Fruit fly (Drosophila melanogaster) whole organism, embryonic: ENCODE results near the gene soti.

Experiments used
- Adf1 ChIP-seq: fragments of 200-800 bp; sonication (Bioruptor generic); IDR thresholded peaks from 2 replicates; pipeline ENCODE4 v1.3.6; 2022; ENCODE audit warnings: missing biosample characterization, missing genetic modification characterization
- Asciz ChIP-seq: fragments of 200-800 bp; sonication (Bioruptor generic); optimal IDR thresholded peaks from 2 replicates; lab custom pipeline; 2017; ENCODE audit warnings: missing biosample characterization, mild to moderate bottlenecking, missing genetic modification characterization, missing genetic modification reagents
- BtbVII ChIP-seq: fragments of 200-800 bp; sonication (Bioruptor generic); optimal IDR thresholded peaks from 3 replicates; lab custom pipeline; 2017; ENCODE audit warnings: missing biosample characterization, mild to moderate bottlenecking, missing genetic modification characterization
- CG10147 ChIP-seq: fragments of 200-800 bp; sonication (Bioruptor generic); optimal IDR thresholded peaks from 2 replicates; lab custom pipeline; 2019; ENCODE audit warnings: missing biosample characterization, mild to moderate bottlenecking, missing genetic modification characterization, moderate library complexity
- CG1024 ChIP-seq: fragments of 200-800 bp; sonication (Bioruptor generic); IDR thresholded peaks from 2 replicates; pipeline ENCODE4 v1.3.6; 2022; ENCODE audit warnings: missing biosample characterization, missing genetic modification characterization
- CG10959 ChIP-seq: fragments of 200-800 bp; sonication (Bioruptor generic); IDR thresholded peaks from 2 replicates; pipeline ENCODE4 v1.3.6; 2022; ENCODE audit warnings: missing biosample characterization, missing genetic modification characterization
- CG11247 ChIP-seq: fragments of 200-800 bp; sonication (Bioruptor generic); IDR thresholded peaks from 2 replicates; pipeline ENCODE4 v1.3.6; 2022; ENCODE audit warnings: missing biosample characterization, missing genetic modification characterization
- CG12071 ChIP-seq: fragments of 200-800 bp; sonication (Bioruptor generic); optimal IDR thresholded peaks from 3 replicates; lab custom pipeline; 2018; ENCODE audit warnings: missing biosample characterization, mild to moderate bottlenecking, missing genetic modification characterization
- CG12744 ChIP-seq: fragments of 200-800 bp; sonication (Bioruptor generic); optimal IDR thresholded peaks from 2 replicates; lab custom pipeline; 2016; ENCODE audit warnings: missing biosample characterization, missing genetic modification characterization
- CG14014 ChIP-seq: fragments of 200-800 bp; sonication (Bioruptor generic); IDR thresholded peaks from 2 replicates; pipeline ENCODE4 v1.3.6; 2022; ENCODE audit warnings: missing biosample characterization, missing genetic modification characterization
- CG14441 ChIP-seq: fragments of 200-800 bp; sonication (Bioruptor generic); IDR thresholded peaks from 2 replicates; pipeline ENCODE4 v1.3.6; 2022; ENCODE audit warnings: missing biosample characterization, missing genetic modification characterization
- CG15479 ChIP-seq: fragments of 200-800 bp; sonication (Bioruptor generic); optimal IDR thresholded peaks from 3 replicates; lab custom pipeline; 2019; ENCODE audit warnings: missing biosample characterization, mild to moderate bottlenecking, missing genetic modification characterization, moderate library complexity
- CG1832 ChIP-seq: fragments of 200-800 bp; sonication (Bioruptor generic); optimal IDR thresholded peaks from 2 replicates; lab custom pipeline; 2017; ENCODE audit warnings: missing biosample characterization, mild to moderate bottlenecking, missing genetic modification characterization, inconsistent platforms
- CG30020 ChIP-seq: fragments of 200-800 bp; optimal IDR thresholded peaks from 2 replicates; lab custom pipeline; 2019; ENCODE audit warnings: missing biosample characterization, mild to moderate bottlenecking, missing genetic modification characterization, moderate library complexity
- CG32532 ChIP-seq: fragments of 200-800 bp; sonication (Bioruptor generic); IDR thresholded peaks from 2 replicates; pipeline ENCODE4 v1.3.6; 2022; ENCODE audit warnings: missing biosample characterization, missing genetic modification characterization
- CG3407 ChIP-seq: fragments of 200-800 bp; sonication (Bioruptor generic); optimal IDR thresholded peaks from 2 replicates; lab custom pipeline; 2018; ENCODE audit warnings: missing biosample characterization, mild to moderate bottlenecking, missing genetic modification characterization
- CG5245 ChIP-seq: fragments of 200-800 bp; sonication (Bioruptor generic); optimal IDR thresholded peaks from 3 replicates; lab custom pipeline; 2016; ENCODE audit warnings: missing biosample characterization, missing genetic modification characterization
- CG6654 ChIP-seq: fragments of 200-800 bp; sonication (Bioruptor generic); optimal IDR thresholded peaks from 2 replicates; lab custom pipeline; 2017; ENCODE audit warnings: missing biosample characterization, mild to moderate bottlenecking, missing genetic modification characterization
- CG8944 ChIP-seq: fragments of 200-800 bp; sonication (Bioruptor generic); optimal IDR thresholded peaks from 3 replicates; lab custom pipeline; 2016; ENCODE audit warnings: missing biosample characterization, missing genetic modification characterization
- D19B ChIP-seq: fragments of 200-800 bp; sonication (Bioruptor generic); optimal IDR thresholded peaks from 2 replicates; lab custom pipeline; 2017; ENCODE audit warnings: missing biosample characterization, mild to moderate bottlenecking, missing genetic modification characterization
- Dfd ChIP-seq, 2 experiments: fragments of >200 bp; optimal IDR thresholded peaks; 2 replicates each; lab custom pipeline; 2017; ENCODE audit warnings: missing biosample characterization in 2 of 2, missing genetic modification characterization in 2 of 2
- Dip2 ChIP-seq: fragments of 200-800 bp; sonication (Bioruptor generic); IDR thresholded peaks from 2 replicates; pipeline ENCODE4 v1.3.6; 2022; ENCODE audit warnings: missing biosample characterization, missing genetic modification characterization
- ERR ChIP-seq: fragments of 200-800 bp; sonication (Bioruptor generic); optimal IDR thresholded peaks from 2 replicates; lab custom pipeline; 2016; ENCODE audit warnings: missing biosample characterization, missing genetic modification characterization
- Elba2 ChIP-seq: fragments of 200-800 bp; sonication (Bioruptor generic); optimal IDR thresholded peaks from 3 replicates; lab custom pipeline; 2016; ENCODE audit warnings: missing biosample characterization, missing genetic modification characterization
- Hey ChIP-seq: fragments of 200-800 bp; sonication (Bioruptor generic); optimal IDR thresholded peaks from 3 replicates; lab custom pipeline; 2018; ENCODE audit warnings: missing biosample characterization, mild to moderate bottlenecking, missing genetic modification characterization
- HmgZ ChIP-seq: fragments of 200-800 bp; sonication (Bioruptor generic); optimal IDR thresholded peaks from 2 replicates; lab custom pipeline; 2018; ENCODE audit warnings: missing biosample characterization, mild to moderate bottlenecking, missing genetic modification characterization
- Lim3 ChIP-seq: fragments of 200-800 bp; sonication (Bioruptor generic); IDR thresholded peaks from 2 replicates; pipeline ENCODE4 v1.3.6; 2022; ENCODE audit warnings: missing biosample characterization, missing genetic modification characterization
- Lpt ChIP-seq: fragments of >200 bp; optimal IDR thresholded peaks from 2 replicates; lab custom pipeline; 2018; ENCODE audit warnings: missing biosample characterization, missing genetic modification characterization
- MESR4 ChIP-seq: fragments of 200-800 bp; sonication (Bioruptor generic); optimal IDR thresholded peaks from 2 replicates; lab custom pipeline; 2018; ENCODE audit warnings: missing biosample characterization, mild to moderate bottlenecking, missing genetic modification characterization, moderate library complexity
- Nf-YA ChIP-seq: fragments of 200-800 bp; sonication (Bioruptor generic); IDR thresholded peaks from 2 replicates; pipeline ENCODE4 v1.3.6; 2022; ENCODE audit warnings: missing biosample characterization, missing genetic modification characterization
- Nf-YC ChIP-seq: fragments of 200-800 bp; optimal IDR thresholded peaks from 3 replicates; lab custom pipeline; 2019; ENCODE audit warnings: missing biosample characterization, mild to moderate bottlenecking, missing genetic modification characterization, moderate library complexity
- Scr ChIP-seq: fragments of 200-800 bp; sonication (Bioruptor generic); IDR thresholded peaks from 2 replicates; pipeline ENCODE4 v1.3.6; 2022; ENCODE audit warnings: missing biosample characterization, missing genetic modification characterization; ENCODE audit not compliant: partially characterized antibody
- Usf ChIP-seq: fragments of 200-800 bp; sonication (Bioruptor generic); optimal IDR thresholded peaks from 2 replicates; lab custom pipeline; 2017; ENCODE audit warnings: missing genotype, missing biosample characterization, missing genetic modification characterization
- Vsx1 ChIP-seq: fragments of 200-800 bp; sonication (Bioruptor generic); optimal IDR thresholded peaks from 2 replicates; lab custom pipeline; 2017; ENCODE audit warnings: missing biosample characterization, mild to moderate bottlenecking, missing genetic modification characterization, missing genetic modification reagents
- bigmax ChIP-seq: fragments of 200-800 bp; sonication (Bioruptor generic); optimal IDR thresholded peaks from 2 replicates; lab custom pipeline; 2018; ENCODE audit warnings: missing biosample characterization, mild to moderate bottlenecking, missing genetic modification characterization
- bsh ChIP-seq, 2 experiments: fragments of 200-800 bp; sonication (Bioruptor generic); optimal IDR thresholded peaks; 2 replicates each; lab custom pipeline; 2017 to 2018; ENCODE audit warnings: mild to moderate bottlenecking in 2 of 2, missing biosample characterization in 2 of 2, missing genetic modification characterization in 2 of 2, moderate library complexity in 1 of 2
- dmrt99B ChIP-seq: fragments of 200-800 bp; sonication (Bioruptor generic); optimal IDR thresholded peaks from 2 replicates; lab custom pipeline; 2018; ENCODE audit warnings: missing biosample characterization, mild to moderate bottlenecking, missing genetic modification characterization, moderate library complexity
- hb ChIP-seq: fragments of 200-800 bp; sonication (Bioruptor generic); IDR thresholded peaks from 3 replicates; pipeline ENCODE4 v1.3.6; 2022; ENCODE audit warnings: missing biosample characterization, missing genetic modification characterization; ENCODE audit not compliant: partially characterized antibody
- ind ChIP-seq: fragments of 200-800 bp; sonication (Bioruptor generic); optimal IDR thresholded peaks from 3 replicates; lab custom pipeline; 2016; ENCODE audit warnings: missing biosample characterization, missing genetic modification characterization
- kay ChIP-seq: fragments of 200-800 bp; sonication (Bioruptor generic); optimal IDR thresholded peaks from 2 replicates; lab custom pipeline; 2016; ENCODE audit warnings: missing biosample characterization, missing genetic modification characterization
- luna ChIP-seq: fragments of 200-800 bp; sonication (Bioruptor generic); optimal IDR thresholded peaks from 2 replicates; lab custom pipeline; 2016; ENCODE audit warnings: missing biosample characterization, missing genetic modification characterization
- maf-S ChIP-seq: fragments of 200-800 bp; sonication (Bioruptor generic); optimal IDR thresholded peaks from 2 replicates; lab custom pipeline; 2016; ENCODE audit warnings: missing biosample characterization, missing genetic modification characterization
- mam ChIP-seq: fragments of 200-800 bp; sonication (Bioruptor generic); optimal IDR thresholded peaks from 3 replicates; lab custom pipeline; 2016; ENCODE audit warnings: missing biosample characterization, missing genetic modification characterization
- pb ChIP-seq: fragments of 200-800 bp; sonication (Bioruptor generic); optimal IDR thresholded peaks from 3 replicates; lab custom pipeline; 2016; ENCODE audit warnings: missing biosample characterization, missing genetic modification characterization
- salm ChIP-seq: fragments of 200-800 bp; sonication (Bioruptor generic); optimal IDR thresholded peaks from 2 replicates; lab custom pipeline; 2018; ENCODE audit warnings: missing biosample characterization, mild to moderate bottlenecking, missing genetic modification characterization
- slou ChIP-seq: fragments of 200-800 bp; sonication (Bioruptor generic); optimal IDR thresholded peaks from 3 replicates; lab custom pipeline; 2016; ENCODE audit warnings: missing biosample characterization, missing genetic modification characterization
- so ChIP-seq: fragments of 200-800 bp; sonication (Bioruptor generic); IDR thresholded peaks from 3 replicates; pipeline ENCODE4 v1.3.6; 2022; ENCODE audit warnings: missing biosample characterization, missing genetic modification characterization
- sr ChIP-seq: fragments of 200-800 bp; sonication (Bioruptor generic); IDR thresholded peaks from 3 replicates; pipeline ENCODE4 v1.3.6; 2022; ENCODE audit warnings: missing biosample characterization, missing genetic modification characterization
- tap ChIP-seq: fragments of 200-800 bp; optimal IDR thresholded peaks from 3 replicates; lab custom pipeline; 2019; ENCODE audit warnings: missing biosample characterization, mild to moderate bottlenecking, missing genetic modification characterization, moderate library complexity
- wek ChIP-seq: fragments of 200-800 bp; sonication (Bioruptor generic); optimal IDR thresholded peaks from 3 replicates; lab custom pipeline; 2018; ENCODE audit warnings: missing biosample characterization, mild to moderate bottlenecking, missing genetic modification characterization, moderate library complexity
- wor ChIP-seq: fragments of 200-800 bp; sonication (Bioruptor generic); IDR thresholded peaks from 2 replicates; pipeline ENCODE4 v1.3.6; 2022; ENCODE audit warnings: missing biosample characterization, missing genetic modification characterization
- zen ChIP-seq: fragments of 200-800 bp; sonication (Bioruptor generic); optimal IDR thresholded peaks from 3 replicates; lab custom pipeline; 2018; ENCODE audit warnings: missing biosample characterization, mild to moderate bottlenecking, missing genetic modification characterization, moderate library complexity

The soti gene

DNA sequence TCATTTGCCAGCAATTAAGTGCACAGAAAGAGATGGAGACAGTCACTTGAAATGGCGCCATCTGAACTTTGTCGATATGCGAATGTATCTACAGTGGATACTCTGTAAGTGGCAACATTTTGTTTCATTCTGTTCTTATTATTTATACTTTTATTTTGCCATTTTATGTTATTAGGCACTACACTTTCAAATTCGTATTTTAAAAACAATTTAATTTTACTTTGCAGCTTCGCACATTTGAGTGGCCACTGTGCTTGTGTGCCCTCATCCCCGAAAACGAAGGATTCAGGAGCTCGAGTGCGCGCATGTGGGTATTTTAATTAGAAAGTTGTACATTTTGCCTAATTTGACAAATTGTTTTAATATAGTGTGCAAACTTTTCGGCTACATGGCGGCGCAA, 24.1 kb downstream of the soti start (continued):
- TF ChIP-seq salm (tag; lab: Kevin White, UChicago) (no peak), BtbVII (peak; percentile 20), ind (GFP tag; lab: Kevin White, UChicago) (peak; percentile 36), Usf (GFP tag; lab: Kevin White, UChicago) (no peak), CG3407 (GFP tag; lab: Kevin White, UChicago) (no peak), CG6654 (no peak), dmrt99B (tag; lab: Kevin White, UChicago) (peak; percentile 54), CG11247 (GFP tag; lab: Robert Waterston, UW) (peak; percentile 51; the same call in 1 of the 2 replicates), CG32532 (GFP tag; lab: Robert Waterston, UW) (0 out of 2 replicates have a peak, but pooled peaks have one; percentile 15), CG12071 (GFP tag; lab: Kevin White, UChicago) (no peak), CG30020 (tag; lab: Kevin White, UChicago) (no peak), tap (tag; lab: Kevin White, UChicago) (peak; percentile 21), luna (no peak), CG15479 (GFP tag; lab: Kevin White, UChicago) (peak; percentile 4), pb (GFP tag; lab: Kevin White, UChicago) (no peak), wor (GFP tag; lab: Robert Waterston, UW) (peak; percentile 19; the same call in 1 of the 2 replicates), CG8944 (GFP tag; lab: Kevin White, UChicago) (no peak), CG14441 (GFP tag; lab: Robert Waterston, UW) (peak; percentile 50; the same call in 1 of the 2 replicates), bigmax (GFP tag; lab: Kevin White, UChicago) (no peak), Scr (GFP tag; lab: Robert Waterston, UW) (no peak), Asciz (GFP tag; lab: Kevin White, UChicago) (peak; percentile 6), Elba2 (GFP tag; lab: Kevin White, UChicago) (peak; percentile 11), Lim3 (no peak), CG10959 (GFP tag; lab: Robert Waterston, UW) (peak; percentile 37; the same call in 1 of the 2 replicates), so (peak; percentile 43; the same call in 2 of the 3 replicates), bsh (GFP tag; optimal IDR thresholded peaks at IDR 0.05; lab: Kevin White, UChicago) (peak in 1 of 2 experiments; percentile 34), Dfd (GFP tag; optimal IDR thresholded peaks at IDR 0.05; lab: Kevin White, UChicago) (no peak), Dip2 (GFP tag; lab: Robert Waterston, UW) (no peak), CG10147 (GFP tag; lab: Kevin White, UChicago) (peak; percentile 20), sr (GFP tag; lab: Robert Waterston, UW) (no peak), D19B (GFP tag; lab: Kevin White, UChicago) (no peak), Adf1 (GFP tag; lab: Robert Waterston, UW) (no peak), CG12744 (GFP tag; lab: Kevin White, UChicago) (no peak), CG5245 (peak; percentile 39), slou (GFP tag; lab: Kevin White, UChicago) (no peak), Lpt (GFP tag; lab: Kevin White, UChicago) (no peak), kay (GFP tag; lab: Kevin White, UChicago) (no peak), zen (tag; lab: Kevin White, UChicago) (peak; percentile 57), hb (no peak), mam (peak; percentile 32), CG1832 (GFP tag; lab: Kevin White, UChicago) (no peak), wek (GFP tag; lab: Kevin White, UChicago) (no peak), HmgZ (tag; lab: Kevin White, UChicago) (peak; percentile 13), ERR (GFP tag; lab: Kevin White, UChicago) (no peak), Nf-YC (no peak), CG1024 (peak; percentile 61), CG14014 (GFP tag; lab: Robert Waterston, UW) (peak; percentile 35; the same call in 1 of the 2 replicates), Hey (no peak), Vsx1 (no peak), maf-S (GFP tag; lab: Kevin White, UChicago) (no peak), MESR4 (no peak), Nf-YA (GFP tag; lab: Robert Waterston, UW) (no peak)
